Worm (Caenorhabditis elegans): Measurements from ENCODE around the gene skr-15.
A peak's percentile ranks its signal among the peaks of the same experiment; 100 is the strongest.

skr-15 gene

ce11 chrII:3805518-3805917 is 18.4 kb upstream of the skr-15 start:
- TF ChIP-seq unc-130 (GFP tag; optimal IDR thresholded peaks at IDR 0.05) (no peak), hlh-12 (tag; optimal IDR thresholded peaks at IDR 0.05) (no peak), F22D6.2 (tag; optimal IDR thresholded peaks at IDR 0.05) (no peak), rec-8 (tag; optimal IDR thresholded peaks at IDR 0.05) (no peak), ceh-40 (GFP tag; IDR thresholded peaks at IDR 0.05) (no peak), aptf-2 (GFP tag; conservative IDR thresholded peaks at IDR 0.05) (no peak), cebp-1 (GFP tag; IDR thresholded peaks at IDR 0.05) (no peak), cebp-1 (tag; optimal IDR thresholded peaks at IDR 0.05) (no peak), B0019.2 (GFP tag; conservative IDR thresholded peaks at IDR 0.05) (no peak), F39B2.1 (GFP tag; IDR thresholded peaks at IDR 0.05) (no peak), snpc-1.3 (tag; optimal IDR thresholded peaks at IDR 0.05; ENCODE audit: insufficient read depth) (no peak), attf-6 (GFP tag; IDR thresholded peaks at IDR 0.05) (no peak), zfh-2 (GFP tag; conservative IDR thresholded peaks at IDR 0.05) (no peak), atf-7 (tag; optimal IDR thresholded peaks at IDR 0.05) (no peak), B0261.1 (tag; optimal IDR thresholded peaks at IDR 0.05) (no peak), lag-1 (GFP tag; IDR thresholded peaks at IDR 0.05) (no peak), ceh-100 (GFP tag; IDR thresholded peaks at IDR 0.05) (no peak), D2030.7 (GFP tag; IDR thresholded peaks at IDR 0.05) (no peak), ceh-58 (GFP tag; IDR thresholded peaks at IDR 0.05) (no peak)

ce11 chrII:3806964-3807363 is 17.0 kb upstream of the skr-15 start, which contains the start of gene F54D10.4:
F54D10.4 (minus strand) TSS chrII:3807064.
- TF ChIP-seq madf-6 (GFP tag; IDR thresholded peaks at IDR 0.05) (0 out of 2 replicates have a peak, but pooled peaks have one; percentile 9), pbrm-1 (GFP tag; IDR thresholded peaks at IDR 0.05) (no peak)

ce11 chrII:3808104-3808503 is 15.9 kb upstream of the skr-15 start, which contains the start of gene F54D10.5:
F54D10.5 (minus strand) TSS chrII:3808177.
- TF ChIP-seq him-1 (tag; optimal IDR thresholded peaks at IDR 0.05) (no peak), ztf-3 (GFP tag; optimal IDR thresholded peaks at IDR 0.05) (no peak), efl-1 (GFP tag; optimal IDR thresholded peaks at IDR 0.05) (peak; percentile 43), hmg-20 (GFP tag; IDR thresholded peaks at IDR 0.05) (no peak), lin-40 (tag; optimal IDR thresholded peaks at IDR 0.05) (no peak), attf-5 (GFP tag; optimal IDR thresholded peaks at IDR 0.05) (peak; percentile 25), dox-1 (GFP tag; IDR thresholded peaks at IDR 0.05) (0 out of 2 replicates have a peak, but pooled peaks have one; percentile 46), ekl-4 (GFP tag; IDR thresholded peaks at IDR 0.05) (peak; percentile 25; the same call in 1 of the 2 replicates), F49E8.2 (tag; optimal IDR thresholded peaks at IDR 0.05; ENCODE audit: insufficient read depth) (no peak), bed-2 (GFP tag; IDR thresholded peaks at IDR 0.05) (no peak), unc-62 (GFP tag; optimal IDR thresholded peaks at IDR 0.05) (no peak), ama-1 (optimal IDR thresholded peaks at IDR 0.05) (no peak), ama-1 (GFP tag; optimal IDR thresholded peaks at IDR 0.05) (no peak), snpc-3.4 (tag; optimal IDR thresholded peaks at IDR 0.05) (peak; percentile 25), hmg-1.2 (GFP tag; IDR thresholded peaks at IDR 0.05) (peak; percentile 30; the same call in 1 of the 2 replicates), unc-130 (GFP tag; optimal IDR thresholded peaks at IDR 0.05) (no peak), F37B4.10 (GFP tag; IDR thresholded peaks at IDR 0.05) (no peak), somi-1 (GFP tag; optimal IDR thresholded peaks at IDR 0.05) (no peak), xnd-1 (tag; optimal IDR thresholded peaks at IDR 0.05) (no peak), lsl-1 (GFP tag; optimal IDR thresholded peaks at IDR 0.05) (no peak), gei-17 (GFP tag; optimal IDR thresholded peaks at IDR 0.05) (no peak), F23B12.7 (tag; optimal IDR thresholded peaks at IDR 0.05; ENCODE audit: insufficient read depth) (peak; percentile 67), rpc-1 (optimal IDR thresholded peaks at IDR 0.05) (peak; percentile 25), rpc-1 (tag; optimal IDR thresholded peaks at IDR 0.05) (no peak), pbrm-1 (GFP tag; IDR thresholded peaks at IDR 0.05) (0 out of 2 replicates have a peak, but pooled peaks have one; percentile 13), C17E4.6 (GFP tag; IDR thresholded peaks at IDR 0.05) (no peak), cebp-1 (GFP tag; IDR thresholded peaks at IDR 0.05) (no peak), cebp-1 (tag; optimal IDR thresholded peaks at IDR 0.05) (peak; percentile 53), lin-54 (GFP tag; optimal IDR thresholded peaks at IDR 0.05) (peak; percentile 68), let-607 (tag; optimal IDR thresholded peaks at IDR 0.05) (peak in 1 of 2 experiments; percentile 11)
